Fruit fly (Drosophila melanogaster): ENCODE measurements around the gene 14-3-3epsilon.

14-3-3epsilon gene

DNA sequence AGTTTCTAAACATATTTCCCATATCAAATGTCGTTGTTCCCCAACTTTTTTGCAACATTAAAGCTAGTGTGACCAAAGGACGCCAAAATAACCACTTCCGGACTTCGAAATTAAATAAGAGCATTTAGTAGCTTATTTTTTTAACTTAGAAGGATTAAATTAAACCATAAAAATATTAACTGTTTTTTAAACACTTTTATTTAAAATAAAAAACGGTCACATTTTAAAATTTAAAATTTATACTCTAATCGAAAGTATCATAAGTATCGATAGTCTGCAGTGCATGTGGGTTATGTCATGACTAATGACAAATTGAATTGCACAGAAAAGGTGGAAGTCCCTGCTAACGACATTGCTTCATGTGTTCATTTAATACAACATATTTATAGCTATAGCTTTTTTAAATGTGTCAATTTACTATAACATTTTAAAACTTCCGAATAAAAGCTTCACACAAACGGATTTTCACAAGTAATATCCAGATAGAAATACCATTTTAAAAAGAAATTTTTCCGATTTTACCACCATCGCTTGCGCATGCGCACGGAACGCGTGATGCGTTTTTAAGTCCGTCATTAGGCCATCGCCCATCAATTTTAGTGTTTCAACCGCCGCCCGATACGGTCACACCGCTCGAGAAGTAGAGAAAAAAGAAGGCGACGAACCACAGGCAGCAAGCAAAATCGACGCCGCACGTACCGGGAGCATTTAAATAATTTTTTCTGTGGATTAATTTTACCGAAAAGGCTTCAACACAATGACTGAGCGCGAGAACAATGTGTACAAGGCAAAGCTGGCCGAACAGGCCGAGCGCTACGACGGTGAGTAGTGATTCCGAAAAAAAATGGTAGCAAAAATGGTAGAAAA, at the start of gene 14-3-3epsilon, which contains the start of gene CG7156:
14-3-3epsilon (plus strand) TSS at position 443 of the 867 bp plus-strand sequence.
CG7156 (minus strand) TSS at position 71 of the 867 bp plus-strand sequence.
- TF ChIP-seq CG8478 (optimal IDR thresholded peaks at IDR 0.05) (no peak), psq (optimal IDR thresholded peaks at IDR 0.05) (no peak), EcR (GFP tag; optimal IDR thresholded peaks at IDR 0.05) (no peak), Dll (optimal IDR thresholded peaks at IDR 0.05) (no peak), pan (optimal IDR thresholded peaks at IDR 0.05) (no peak), usp (GFP tag; optimal IDR thresholded peaks at IDR 0.05) (no peak)

dm6 chr3R:18195295-18195694, 47.0 kb upstream of the 14-3-3epsilon start:
- TF ChIP-seq pan (optimal IDR thresholded peaks at IDR 0.05) (no peak), psq (optimal IDR thresholded peaks at IDR 0.05) (no peak), Dll (optimal IDR thresholded peaks at IDR 0.05) (no peak), CG8478 (optimal IDR thresholded peaks at IDR 0.05) (no peak), usp (GFP tag; optimal IDR thresholded peaks at IDR 0.05) (no peak), EcR (GFP tag; optimal IDR thresholded peaks at IDR 0.05) (no peak)

dm6 chr3R:18196622-18196990, 45.7 kb upstream of the 14-3-3epsilon start:
- TF ChIP-seq pan (optimal IDR thresholded peaks at IDR 0.05): no peak
- TF ChIP-seq CG8478 (optimal IDR thresholded peaks at IDR 0.05): no peak
- TF ChIP-seq usp (GFP tag; optimal IDR thresholded peaks at IDR 0.05): no peak
- no peak for TF ChIP-seq psq (optimal IDR thresholded peaks at IDR 0.05)
- TF ChIP-seq EcR (GFP tag; optimal IDR thresholded peaks at IDR 0.05): no peak
- no peak for TF ChIP-seq Dll (optimal IDR thresholded peaks at IDR 0.05)

- no peak for TF ChIP-seq usp (GFP tag; optimal IDR thresholded peaks at IDR 0.05)
- no peak for TF ChIP-seq pan (optimal IDR thresholded peaks at IDR 0.05)
- no peak for TF ChIP-seq psq (optimal IDR thresholded peaks at IDR 0.05)
- peak; percentile 98 for TF ChIP-seq Dll (optimal IDR thresholded peaks at IDR 0.05)
- TF ChIP-seq CG8478 (optimal IDR thresholded peaks at IDR 0.05): peak; percentile 51
- no peak for TF ChIP-seq EcR (GFP tag; optimal IDR thresholded peaks at IDR 0.05)
These were observed 45.1 kb upstream of the 14-3-3epsilon start for dm6 chr3R:18196991-18197801.

DNA sequence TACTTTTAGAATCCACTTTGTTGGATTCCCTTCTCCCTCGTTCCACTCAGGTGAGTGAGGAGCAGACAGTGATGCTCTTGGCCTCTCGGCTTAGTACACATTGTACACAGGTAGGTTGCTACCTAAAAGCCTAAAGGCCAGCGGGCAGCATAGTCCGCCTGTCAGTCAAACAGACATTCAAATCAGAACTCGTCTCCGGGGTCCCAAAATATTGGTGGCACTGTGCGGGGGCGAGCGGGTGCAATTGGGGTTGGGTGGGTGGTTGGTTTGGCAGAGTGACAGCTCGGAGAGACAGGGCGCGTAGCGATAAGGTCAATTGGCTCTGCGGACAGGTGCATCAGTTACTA, 44.6 kb upstream of the 14-3-3epsilon start:
- TF ChIP-seq CG8478 (optimal IDR thresholded peaks at IDR 0.05) (no peak), usp (GFP tag; optimal IDR thresholded peaks at IDR 0.05) (no peak), Dll (optimal IDR thresholded peaks at IDR 0.05) (no peak), psq (optimal IDR thresholded peaks at IDR 0.05) (no peak), EcR (GFP tag; optimal IDR thresholded peaks at IDR 0.05) (no peak), pan (optimal IDR thresholded peaks at IDR 0.05) (no peak)

DNA sequence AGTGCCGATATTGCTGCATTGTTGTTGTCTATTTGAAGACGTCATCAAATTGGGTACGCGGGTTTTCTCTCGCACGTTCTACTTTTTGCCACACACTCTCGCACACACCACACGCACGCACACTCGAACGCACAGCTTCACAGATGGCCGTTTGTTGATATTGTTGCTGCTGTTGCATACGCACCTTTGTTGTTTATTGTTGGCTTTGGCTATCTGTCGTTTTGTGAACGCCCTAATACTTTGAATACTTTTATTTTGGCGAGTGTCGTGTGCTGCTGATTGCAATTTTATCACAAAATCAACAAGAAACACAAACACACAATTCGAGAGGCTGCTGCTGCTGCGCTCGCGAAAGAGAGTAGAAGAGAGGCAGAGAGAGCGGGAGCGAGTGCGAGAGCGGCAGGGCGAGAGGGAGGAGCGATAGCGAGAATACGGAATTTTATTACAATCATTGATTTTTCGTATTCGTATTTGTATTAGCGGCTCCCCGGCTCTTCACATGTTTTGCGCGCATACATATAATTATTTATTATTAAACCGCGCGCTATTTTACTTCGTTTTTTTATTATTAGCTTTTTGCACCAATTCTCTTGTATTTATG, 43.7 kb upstream of the 14-3-3epsilon start:
- no peak for TF ChIP-seq usp (GFP tag; optimal IDR thresholded peaks at IDR 0.05)
- TF ChIP-seq Dll (optimal IDR thresholded peaks at IDR 0.05): peak; percentile 97

- peak; percentile 59 for TF ChIP-seq psq (optimal IDR thresholded peaks at IDR 0.05)
- TF ChIP-seq pan (optimal IDR thresholded peaks at IDR 0.05): no peak
- no peak for TF ChIP-seq CG8478 (optimal IDR thresholded peaks at IDR 0.05)
These were observed 43.0 kb upstream of the 14-3-3epsilon start, which contains the start of the genes Ssdp and CG7985 for dm6 chr3R:18199177-18199884. Ssdp (minus strand) TSS chr3R:18199595. CG7985 (plus strand) TSS chr3R:18199857.

DNA sequence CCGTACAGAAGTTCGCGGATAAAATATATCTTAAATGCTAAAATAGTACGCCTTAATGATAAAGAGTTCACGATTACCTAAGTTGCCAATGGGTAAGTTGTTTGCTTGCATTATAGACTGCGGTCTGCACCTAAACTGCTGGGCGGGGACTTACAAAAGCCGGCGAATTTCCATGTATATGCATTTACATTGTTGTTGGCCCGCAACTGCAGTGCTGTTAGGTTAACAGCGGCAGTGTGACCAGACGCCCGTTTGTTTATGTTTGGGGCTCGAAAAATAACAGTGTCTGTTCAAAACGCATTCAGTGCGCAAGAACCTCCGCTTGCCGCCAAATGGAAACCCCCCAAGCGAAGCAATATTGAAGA, 42.5 kb upstream of the 14-3-3epsilon start:
- TF ChIP-seq EcR (GFP tag; optimal IDR thresholded peaks at IDR 0.05) (no peak), psq (optimal IDR thresholded peaks at IDR 0.05) (no peak), pan (optimal IDR thresholded peaks at IDR 0.05) (no peak), CG8478 (optimal IDR thresholded peaks at IDR 0.05) (no peak), usp (GFP tag; optimal IDR thresholded peaks at IDR 0.05) (no peak), Dll (optimal IDR thresholded peaks at IDR 0.05) (no peak)

DNA sequence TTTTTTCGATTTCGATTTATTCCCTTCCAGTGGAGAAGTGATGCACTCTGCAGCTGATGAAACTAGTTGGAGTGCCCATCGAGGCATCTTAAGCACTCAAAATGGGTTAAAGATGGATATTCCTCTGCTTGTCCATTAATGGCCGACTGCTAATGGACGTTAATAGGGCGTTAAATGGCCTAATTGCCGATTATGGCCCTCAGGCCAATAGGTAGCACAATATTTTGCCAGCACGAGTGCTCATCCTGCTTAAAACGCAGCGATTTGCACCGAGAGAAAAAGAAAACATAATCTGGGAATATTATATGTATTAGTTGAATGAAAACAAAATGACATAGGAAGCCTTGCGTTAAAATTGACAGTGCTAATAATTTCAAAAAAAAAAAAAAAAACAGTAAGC, 33.9 kb upstream of the 14-3-3epsilon start, which contains the start of gene CG44158:
CG44158 (plus strand) TSS at position 301 of the 400 bp plus-strand sequence.
- TF ChIP-seq CG8478 (optimal IDR thresholded peaks at IDR 0.05) (no peak), pan (optimal IDR thresholded peaks at IDR 0.05) (no peak)

DNA sequence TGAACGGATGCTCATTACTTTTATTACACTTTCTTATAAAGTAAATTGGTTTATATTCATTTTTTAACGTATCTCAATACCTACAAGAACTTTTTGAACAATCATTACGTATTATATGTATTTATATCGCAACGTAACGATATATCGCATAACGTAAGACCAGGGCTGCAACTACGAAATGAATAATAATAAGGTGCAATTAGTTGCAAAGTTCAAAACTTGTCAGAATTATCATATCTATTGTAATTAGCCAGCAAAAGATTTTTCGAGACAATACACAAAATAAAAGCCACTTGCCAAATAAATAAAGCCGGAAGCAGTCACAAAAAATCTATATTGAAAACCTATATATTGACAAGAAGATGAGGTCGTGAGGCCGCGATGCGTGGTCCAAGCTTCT, 27.0 kb upstream of the 14-3-3epsilon start:
- TF ChIP-seq psq (optimal IDR thresholded peaks at IDR 0.05) (no peak), Dll (optimal IDR thresholded peaks at IDR 0.05) (no peak)

DNA sequence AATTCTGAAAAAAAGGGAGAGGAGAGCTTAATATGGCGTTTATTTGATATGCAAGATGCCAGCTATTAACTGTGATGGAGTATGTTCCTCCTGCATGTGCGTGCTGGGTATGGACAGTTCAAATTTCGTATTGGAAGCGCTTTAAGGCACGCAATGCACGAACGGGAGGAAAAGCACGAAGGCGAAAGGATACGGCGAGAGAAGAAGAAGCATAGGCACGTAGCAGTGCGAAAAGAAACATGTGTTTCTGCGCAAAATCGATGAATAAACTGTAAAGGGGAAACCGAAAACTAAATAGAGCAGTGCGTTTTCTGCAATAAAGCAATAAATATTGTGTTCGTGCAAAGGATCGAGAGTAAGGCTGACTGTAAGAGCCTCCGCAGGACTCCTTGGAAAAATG, 26.4 kb upstream of the 14-3-3epsilon start, which contains the start of gene CG14314:
CG14314 (plus strand) TSS at position 243 of the 400 bp plus-strand sequence.
- no peak for TF ChIP-seq Dll (optimal IDR thresholded peaks at IDR 0.05)
- TF ChIP-seq usp (GFP tag; optimal IDR thresholded peaks at IDR 0.05): no peak
- TF ChIP-seq EcR (GFP tag; optimal IDR thresholded peaks at IDR 0.05): no peak
- TF ChIP-seq pan (optimal IDR thresholded peaks at IDR 0.05): no peak
- TF ChIP-seq CG8478 (optimal IDR thresholded peaks at IDR 0.05): no peak
- TF ChIP-seq psq (optimal IDR thresholded peaks at IDR 0.05): no peak
